Fruit fly (Drosophila melanogaster) whole organism, embryonic: ENCODE data around the gene LSm7.

Experiments
- Aef1 ChIP-seq: fragments of 200-800 bp; sonication (Bioruptor generic); IDR thresholded peaks from 3 replicates; pipeline ENCODE4 v1.3.6; 2022; ENCODE audit warnings: missing biosample characterization, missing genetic modification characterization
- Atf-2 ChIP-seq: fragments of 200-800 bp; sonication (Bioruptor generic); optimal IDR thresholded peaks from 2 replicates; lab custom pipeline; 2016; ENCODE audit warnings: missing biosample characterization, missing genetic modification characterization
- Atf3 ChIP-seq: fragments of 200-800 bp; sonication (Bioruptor generic); optimal IDR thresholded peaks from 3 replicates; lab custom pipeline; 2016; ENCODE audit warnings: missing biosample characterization, missing genetic modification characterization
- C15 ChIP-seq: fragments of 200-800 bp; sonication (Bioruptor generic); IDR thresholded peaks from 3 replicates; pipeline ENCODE4 v1.3.6; 2022; ENCODE audit warnings: missing biosample characterization, missing genetic modification characterization
- CG10543 ChIP-seq: fragments of 200-800 bp; sonication (Bioruptor generic); optimal IDR thresholded peaks from 3 replicates; lab custom pipeline; 2017; ENCODE audit warnings: missing biosample characterization, mild to moderate bottlenecking, missing genetic modification characterization, moderate library complexity
- CG10959 ChIP-seq: fragments of 200-800 bp; sonication (Bioruptor generic); IDR thresholded peaks from 2 replicates; pipeline ENCODE4 v1.3.6; 2022; ENCODE audit warnings: missing biosample characterization, missing genetic modification characterization
- CG14441 ChIP-seq: fragments of 200-800 bp; sonication (Bioruptor generic); IDR thresholded peaks from 2 replicates; pipeline ENCODE4 v1.3.6; 2022; ENCODE audit warnings: missing biosample characterization, missing genetic modification characterization
- CG17328 ChIP-seq: fragments of 200-800 bp; sonication (Bioruptor generic); IDR thresholded peaks from 2 replicates; pipeline ENCODE4 v1.3.6; 2022; ENCODE audit warnings: missing biosample characterization, missing genetic modification characterization
- CG17568 ChIP-seq: fragments of 200-800 bp; sonication (Bioruptor generic); optimal IDR thresholded peaks from 2 replicates; lab custom pipeline; 2018; ENCODE audit warnings: missing biosample characterization, mild to moderate bottlenecking, missing genetic modification characterization, moderate library complexity
- CG2129 ChIP-seq: fragments of 200-800 bp; sonication (Bioruptor generic); IDR thresholded peaks from 2 replicates; pipeline ENCODE4 v1.3.6; 2022; ENCODE audit warnings: missing biosample characterization, missing genetic modification characterization; ENCODE audit not compliant: partially characterized antibody
- CG2199 ChIP-seq: fragments of 200-800 bp; sonication (Bioruptor generic); IDR thresholded peaks from 3 replicates; pipeline ENCODE4 v1.3.6; 2022; ENCODE audit warnings: missing biosample characterization, missing genetic modification characterization
- CG30403 ChIP-seq: fragments of 200-800 bp; sonication (Bioruptor generic); optimal IDR thresholded peaks from 3 replicates; lab custom pipeline; 2016; ENCODE audit warnings: missing biosample characterization, missing genetic modification characterization
- CG42726 ChIP-seq: fragments of 200-800 bp; sonication (Bioruptor generic); IDR thresholded peaks from 2 replicates; pipeline ENCODE4 v1.3.6; 2022; ENCODE audit warnings: missing biosample characterization, missing genetic modification characterization; ENCODE audit not compliant: partially characterized antibody
- CG7745 ChIP-seq: fragments of 200-800 bp; sonication (Bioruptor generic); optimal IDR thresholded peaks from 2 replicates; lab custom pipeline; 2018; ENCODE audit warnings: missing biosample characterization, mild to moderate bottlenecking, missing genetic modification characterization, moderate library complexity
- CG8924 ChIP-seq: fragments of 200-800 bp; optimal IDR thresholded peaks from 3 replicates; lab custom pipeline; 2019; ENCODE audit warnings: missing biosample characterization, mild to moderate bottlenecking, missing genetic modification characterization, moderate library complexity
- CG9437 ChIP-seq: fragments of 200-800 bp; sonication (Bioruptor generic); optimal IDR thresholded peaks from 2 replicates; lab custom pipeline; 2018; ENCODE audit warnings: missing biosample characterization, mild to moderate bottlenecking, missing genetic modification characterization
- CG9817 ChIP-seq: fragments of 200-800 bp; sonication (Bioruptor generic); optimal IDR thresholded peaks from 2 replicates; lab custom pipeline; 2018; ENCODE audit warnings: missing biosample characterization, mild to moderate bottlenecking, missing genetic modification characterization, moderate library complexity
- CTCF ChIP-seq: fragments of 200-800 bp; sonication (Bioruptor generic); optimal IDR thresholded peaks from 2 replicates; lab custom pipeline; 2017; ENCODE audit warnings: missing biosample characterization, mild to moderate bottlenecking, missing genetic modification characterization, moderate library complexity
- Chrac-16 ChIP-seq: fragments of 200-800 bp; sonication (Bioruptor generic); optimal IDR thresholded peaks from 3 replicates; lab custom pipeline; 2016; ENCODE audit warnings: missing biosample characterization, missing genetic modification characterization
- Dll ChIP-seq: fragments of 200-800 bp; sonication (Bioruptor generic); IDR thresholded peaks from 4 replicates; pipeline ENCODE4 v1.3.6; 2022; ENCODE audit warnings: missing biosample characterization, missing genetic modification characterization; ENCODE audit not compliant: partially characterized antibody
- Doc3 ChIP-seq: fragments of 200-800 bp; sonication (Bioruptor generic); IDR thresholded peaks from 3 replicates; pipeline ENCODE4 v1.3.6; 2022; ENCODE audit warnings: missing biosample characterization, missing genetic modification characterization; ENCODE audit not compliant: partially characterized antibody
- Ets65A ChIP-seq: fragments of 200-800 bp; sonication (Bioruptor generic); peaks from one replicate; lab custom pipeline; 2016; ENCODE audit warnings: missing biosample characterization, missing genetic modification characterization
- GATAe ChIP-seq: fragments of 200-800 bp; sonication (Bioruptor generic); conservative IDR thresholded peaks from 2 replicates; pipeline ENCODE4 v1.3.6; 2022; ENCODE audit warnings: missing biosample characterization, missing genetic modification characterization
- HHEX ChIP-seq: fragments of 200-800 bp; sonication (Bioruptor generic); optimal IDR thresholded peaks from 3 replicates; lab custom pipeline; 2017; ENCODE audit warnings: missing biosample characterization, mild to moderate bottlenecking, missing genetic modification characterization, missing genetic modification reagents
- HLH4C ChIP-seq: fragments of 200-800 bp; sonication (Bioruptor generic); IDR thresholded peaks from 3 replicates; pipeline ENCODE4 v1.3.6; 2022; ENCODE audit warnings: missing biosample characterization, missing genetic modification characterization; ENCODE audit not compliant: partially characterized antibody
- HmgZ ChIP-seq: fragments of 200-800 bp; sonication (Bioruptor generic); optimal IDR thresholded peaks from 2 replicates; lab custom pipeline; 2018; ENCODE audit warnings: missing biosample characterization, mild to moderate bottlenecking, missing genetic modification characterization
- Hr78 ChIP-seq, 2 experiments: fragments of 200-800 bp in 1 of 2; fragments of >200 bp in 1 of 2; sonication (Bioruptor generic) in 1 of 2; optimal IDR thresholded peaks; 2 replicates each; lab custom pipeline; 2017 to 2019; ENCODE audit warnings: missing biosample characterization in 2 of 2, missing genetic modification characterization in 2 of 2, mild to moderate bottlenecking in 1 of 2, moderate library complexity in 1 of 2
- Lim3 ChIP-seq: fragments of 200-800 bp; sonication (Bioruptor generic); IDR thresholded peaks from 2 replicates; pipeline ENCODE4 v1.3.6; 2022; ENCODE audit warnings: missing biosample characterization, missing genetic modification characterization
- Lpt ChIP-seq: fragments of >200 bp; optimal IDR thresholded peaks from 2 replicates; lab custom pipeline; 2018; ENCODE audit warnings: missing biosample characterization, missing genetic modification characterization
- Mrtf ChIP-seq: fragments of 200-800 bp; sonication (Bioruptor generic); IDR thresholded peaks from 3 replicates; pipeline ENCODE4 v1.3.6; 2022; ENCODE audit warnings: missing biosample characterization, missing genetic modification characterization
- PHDP ChIP-seq: fragments of 200-800 bp; sonication (Bioruptor generic); optimal IDR thresholded peaks from 3 replicates; lab custom pipeline; 2018; ENCODE audit warnings: missing biosample characterization, mild to moderate bottlenecking, missing genetic modification characterization, moderate library complexity
- Usf ChIP-seq: fragments of 200-800 bp; sonication (Bioruptor generic); optimal IDR thresholded peaks from 2 replicates; lab custom pipeline; 2017; ENCODE audit warnings: missing genotype, missing biosample characterization, missing genetic modification characterization
- Xbp1 ChIP-seq: fragments of 200-800 bp; sonication (Bioruptor generic); optimal IDR thresholded peaks from 3 replicates; lab custom pipeline; 2016; ENCODE audit warnings: missing biosample characterization, mild to moderate bottlenecking, missing genetic modification characterization
- da ChIP-seq: fragments of 200-800 bp; sonication (Bioruptor generic); optimal IDR thresholded peaks from 2 replicates; lab custom pipeline; 2016; ENCODE audit warnings: missing biosample characterization, missing genetic modification characterization
- esg ChIP-seq: fragments of 200-800 bp; sonication (Bioruptor generic); conservative IDR thresholded peaks from 2 replicates; pipeline ENCODE4 v1.3.6; 2022; ENCODE audit warnings: missing biosample characterization, missing genetic modification characterization
- fd102C ChIP-seq: fragments of 200-800 bp; sonication (Bioruptor generic); optimal IDR thresholded peaks from 2 replicates; lab custom pipeline; 2018; ENCODE audit warnings: missing biosample characterization, mild to moderate bottlenecking, missing genetic modification characterization, moderate library complexity
- fd96Cb ChIP-seq: fragments of 200-800 bp; sonication (Bioruptor generic); optimal IDR thresholded peaks from 2 replicates; lab custom pipeline; 2018; ENCODE audit warnings: missing biosample characterization, mild to moderate bottlenecking, missing genetic modification characterization, moderate library complexity
- fu2 ChIP-seq: fragments of 200-800 bp; sonication (Bioruptor generic); optimal IDR thresholded peaks from 2 replicates; lab custom pipeline; 2016; ENCODE audit warnings: missing biosample characterization, missing genetic modification characterization
- gcm ChIP-seq: fragments of 200-800 bp; sonication (Bioruptor generic); optimal IDR thresholded peaks from 2 replicates; lab custom pipeline; 2019; ENCODE audit warnings: missing biosample characterization, mild to moderate bottlenecking, missing genetic modification characterization, moderate library complexity
- gfzf ChIP-seq: fragments of 200-800 bp; sonication (Bioruptor generic); optimal IDR thresholded peaks from 2 replicates; lab custom pipeline; 2016; ENCODE audit warnings: missing biosample characterization, mild to moderate bottlenecking, missing genetic modification characterization, moderate library complexity
- grn ChIP-seq: fragments of 200-800 bp; sonication (Bioruptor generic); optimal IDR thresholded peaks from 3 replicates; lab custom pipeline; 2017; ENCODE audit warnings: missing biosample characterization, missing genetic modification characterization
- jing ChIP-seq: fragments of 200-800 bp; sonication (Bioruptor generic); optimal IDR thresholded peaks from 2 replicates; lab custom pipeline; 2018; ENCODE audit warnings: missing biosample characterization, mild to moderate bottlenecking, missing genetic modification characterization
- knrl ChIP-seq: fragments of 200-800 bp; sonication (Bioruptor generic); IDR thresholded peaks from 3 replicates; pipeline ENCODE4 v1.3.6; 2022; ENCODE audit warnings: missing biosample characterization, missing genetic modification characterization; ENCODE audit not compliant: partially characterized antibody
- lilli ChIP-seq: fragments of 200-800 bp; sonication (Bioruptor generic); optimal IDR thresholded peaks from 3 replicates; lab custom pipeline; 2016; ENCODE audit warnings: missing biosample characterization, missing genetic modification characterization
- lmd ChIP-seq: fragments of 200-800 bp; sonication (Bioruptor generic); IDR thresholded peaks from 2 replicates; pipeline ENCODE4 v1.3.6; 2022; ENCODE audit warnings: missing biosample characterization, missing genetic modification characterization
- lov ChIP-seq, 2 experiments: fragments of 200-800 bp in 1 of 2; fragments of >200 bp in 1 of 2; sonication (Bioruptor generic) in 1 of 2; IDR thresholded peaks in 1 of 2; optimal IDR thresholded peaks in 1 of 2; 2 replicates in 1 of 2; 3 replicates in 1 of 2; pipeline versions ENCODE4 v1.3.6 to Lab custom; 2017 to 2022; ENCODE audit warnings: missing biosample characterization in 1 of 2, missing genetic modification characterization in 1 of 2
- nmo ChIP-seq: fragments of 200-800 bp; sonication (Bioruptor generic); optimal IDR thresholded peaks from 2 replicates; lab custom pipeline; 2018; ENCODE audit warnings: missing biosample characterization, mild to moderate bottlenecking, missing genetic modification characterization, moderate library complexity
- pum ChIP-seq: fragments of 200-800 bp; sonication (Bioruptor generic); optimal IDR thresholded peaks from 2 replicates; lab custom pipeline; 2016; ENCODE audit warnings: missing biosample characterization, missing genetic modification characterization
- tgo ChIP-seq: fragments of 200-800 bp; sonication (Bioruptor generic); IDR thresholded peaks from 3 replicates; pipeline ENCODE4 v1.3.6; 2022; ENCODE audit warnings: missing biosample characterization, missing genetic modification characterization
- zen2 ChIP-seq: fragments of 200-800 bp; sonication (Bioruptor generic); IDR thresholded peaks from 3 replicates; pipeline ENCODE4 v1.3.6; 2022; ENCODE audit warnings: missing biosample characterization, missing genetic modification characterization; ENCODE audit not compliant: partially characterized antibody

Gene LSm7

dm6 chr2L:16709693-16710092 lies 33.2 kb downstream of the LSm7 start (continued):
- TF ChIP-seq grn (peak; percentile 71), tgo (GFP tag; lab: Robert Waterston, UW) (peak; percentile 78), fd96Cb (tag; lab: Kevin White, UChicago) (peak; percentile 51), Lpt (GFP tag; lab: Kevin White, UChicago) (no peak), Lim3 (GFP tag; lab: Robert Waterston, UW) (peak; percentile 30; the same call in 1 of the 2 replicates), pum (peak; percentile 4), fd102C (no peak), jing (GFP tag; lab: Kevin White, UChicago) (peak; percentile 54), esg (peak; percentile 81), gcm (peak; percentile 71), nmo (GFP tag; lab: Kevin White, UChicago) (peak; percentile 74), Mrtf (GFP tag; lab: Robert Waterston, UW) (peak; percentile 69; the same call in 2 of the 3 replicates), CG9817 (tag; lab: Kevin White, UChicago) (peak; percentile 66), CG30403 (GFP tag; lab: Kevin White, UChicago) (peak; percentile 79), Atf3 (GFP tag; lab: Kevin White, UChicago) (no peak), Doc3 (no peak), CG2199 (GFP tag; lab: Robert Waterston, UW) (no peak), CG2129 (GFP tag; lab: Robert Waterston, UW) (no peak), C15 (GFP tag; lab: Robert Waterston, UW) (0 out of 3 replicates have a peak, but pooled peaks have one; percentile 7), CG17328 (GFP tag; lab: Robert Waterston, UW) (peak; percentile 88), PHDP (peak; percentile 81), Dll (GFP tag; lab: Robert Waterston, UW) (no peak), Usf (no peak), CG10959 (GFP tag; lab: Robert Waterston, UW) (peak; percentile 9; the same call in 1 of the 2 replicates), CG10543 (GFP tag; lab: Kevin White, UChicago) (peak; percentile 6), Chrac-16 (peak; percentile 56), fu2 (GFP tag; lab: Kevin White, UChicago) (no peak), lov (optimal IDR thresholded peaks at IDR 0.05; lab: Kevin White, UChicago) (no peak), lov (GFP tag; IDR thresholded peaks at IDR 0.05; lab: Robert Waterston, UW) (no peak), CG7745 (tag; lab: Kevin White, UChicago) (no peak), Ets65A (peak; percentile 86), Atf-2 (GFP tag; lab: Kevin White, UChicago) (no peak), HHEX (GFP tag; lab: Kevin White, UChicago) (no peak), gfzf (no peak), da (GFP tag; lab: Kevin White, UChicago) (no peak), Hr78 (GFP tag; optimal IDR thresholded peaks at IDR 0.05; lab: Kevin White, UChicago) (peak in 1 of 2 experiments; percentile 16), knrl (GFP tag; lab: Robert Waterston, UW) (no peak), Xbp1 (peak; percentile 73), CG9437 (GFP tag; lab: Kevin White, UChicago) (peak; percentile 41), GATAe (GFP tag; lab: Robert Waterston, UW) (no peak), CG17568 (GFP tag; lab: Kevin White, UChicago) (peak; percentile 62), lmd (GFP tag; lab: Robert Waterston, UW) (peak; percentile 81), HmgZ (peak; percentile 24), CG8924 (tag; lab: Kevin White, UChicago) (peak; percentile 82), lilli (GFP tag; lab: Kevin White, UChicago) (peak; percentile 36), CG14441 (GFP tag; lab: Robert Waterston, UW) (no peak), CTCF (GFP tag; lab: Kevin White, UChicago) (no peak), Aef1 (peak; percentile 79), zen2 (no peak), CG42726 (no peak), HLH4C (no peak)
